Fruit fly (Drosophila melanogaster) Kc167 (cell line): ENCODE data around the gene RpL7.

Experiments
- Myc ChIP-seq: fragments of >200 bp; optimal IDR thresholded peaks from 2 replicates; lab custom pipeline; 2017; ENCODE audit warnings: missing external identifiers
- Sin3A ChIP-seq: fragments of >200 bp; optimal IDR thresholded peaks from 2 replicates; lab custom pipeline; 2018; ENCODE audit warnings: missing external identifiers
- h ChIP-seq: fragments of >200 bp; optimal IDR thresholded peaks from 3 replicates; lab custom pipeline; 2018; ENCODE audit warnings: missing external identifiers
- insv ChIP-seq: fragments of >200 bp; optimal IDR thresholded peaks from 3 replicates; lab custom pipeline; 2018; ENCODE audit warnings: missing external identifiers
- psq ChIP-seq: fragments of >200 bp; optimal IDR thresholded peaks from 2 replicates; lab custom pipeline; 2017; ENCODE audit warnings: missing external identifiers
- ttk ChIP-seq: sonication (Bioruptor generic); optimal IDR thresholded peaks from 2 replicates; lab custom pipeline; 2017; ENCODE audit warnings: missing external identifiers

The RpL7 gene

dm6 chr2L:10210631-10211557 lies 10.1 kb downstream of the RpL7 start, which contains the start of the genes CG5727 and ath:
Gene CG5727 (minus strand): TSS chr2L:10210681.
Gene ath (plus strand): TSS chr2L:10211143.
- TF ChIP-seq Sin3A (lab: Kevin White, UChicago) (no peak), insv (lab: Kevin White, UChicago) (no peak), Myc (no peak), psq (lab: Kevin White, UChicago) (no peak), h (lab: Kevin White, UChicago) (no peak), ttk (lab: Kevin White, UChicago) (no peak)

DNA sequence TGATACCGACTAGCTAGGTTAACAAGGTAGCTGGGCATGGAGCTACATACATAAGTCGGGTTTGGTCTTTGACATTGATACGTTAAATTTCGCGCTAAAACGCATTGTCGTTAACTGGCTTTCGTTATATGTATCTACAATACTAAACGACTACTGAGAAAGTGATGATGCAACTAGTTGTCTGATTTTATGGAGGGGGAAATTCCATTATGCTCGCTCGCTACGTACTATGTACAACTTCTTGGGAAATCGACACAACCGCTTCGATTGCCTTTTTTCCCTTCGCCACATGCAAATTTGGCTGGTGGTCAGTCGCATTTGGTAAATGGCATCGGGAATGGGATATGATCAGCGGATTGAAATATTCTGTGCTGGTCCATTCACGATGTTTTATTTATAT lies 19.2 kb downstream of the RpL7 start:
- no peak for TF ChIP-seq insv (lab: Kevin White, UChicago)
- no peak for TF ChIP-seq Myc
- TF ChIP-seq h (lab: Kevin White, UChicago) = no peak
- no peak for TF ChIP-seq ttk (lab: Kevin White, UChicago)
- no peak for TF ChIP-seq Sin3A (lab: Kevin White, UChicago)
- TF ChIP-seq psq (lab: Kevin White, UChicago) = no peak

- TF ChIP-seq Sin3A (lab: Kevin White, UChicago) (no peak), Myc (no peak), insv (lab: Kevin White, UChicago) (no peak), h (lab: Kevin White, UChicago) (no peak), ttk (lab: Kevin White, UChicago) (no peak), psq (lab: Kevin White, UChicago) (no peak)
Measured at dm6 chr2L:10220501-10221386, 19.9 kb downstream of the RpL7 start, which contains the start of the genes Npc1a and Prosalpha6. Gene Npc1a (minus strand): TSS chr2L:10221216. Gene Prosalpha6 (plus strand): TSS chr2L:10221351.

dm6 chr2L:10221387-10221705 lies 20.5 kb downstream of the RpL7 start:
- no peak for TF ChIP-seq Sin3A (lab: Kevin White, UChicago)
- no peak for TF ChIP-seq insv (lab: Kevin White, UChicago)
- no peak for TF ChIP-seq psq (lab: Kevin White, UChicago)
- TF ChIP-seq ttk (lab: Kevin White, UChicago) = no peak
- no peak for TF ChIP-seq Myc
- no peak for TF ChIP-seq h (lab: Kevin White, UChicago)

DNA sequence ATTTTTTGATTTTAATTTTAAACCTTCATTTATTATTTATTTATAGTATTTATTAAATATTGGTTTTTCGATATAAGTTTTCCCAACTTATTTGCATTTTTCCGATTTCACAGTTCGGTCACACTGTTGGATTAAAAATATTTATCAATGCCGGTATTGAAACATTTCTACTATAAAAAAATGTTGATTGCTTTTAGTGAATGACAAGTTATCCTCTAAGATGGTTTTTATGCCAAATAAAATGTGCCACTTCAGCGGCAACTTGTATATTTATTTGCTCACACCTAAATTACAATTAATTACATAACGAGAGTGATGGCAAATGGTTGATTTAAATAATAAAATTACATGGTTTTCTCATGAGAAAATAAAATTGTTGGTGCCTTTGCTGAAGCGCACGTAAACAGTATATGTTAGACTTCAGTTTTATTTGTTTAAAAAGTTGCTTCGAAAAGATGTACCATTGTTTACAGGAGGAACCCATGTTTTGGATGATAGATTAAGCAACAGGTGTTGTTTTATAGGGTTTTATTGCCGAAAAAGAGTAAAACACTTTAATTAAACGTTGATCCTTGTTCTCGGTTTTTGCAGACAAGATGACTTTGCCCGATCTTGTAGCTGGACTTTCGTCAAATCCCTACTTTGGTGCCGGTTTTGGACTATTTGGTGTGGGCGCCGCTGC lies 21.9 kb downstream of the RpL7 start, which contains the start of gene Bcs1:
Gene Bcs1 (plus strand): TSS at position 108 of the 682 bp plus-strand sequence.
- no peak for TF ChIP-seq h (lab: Kevin White, UChicago)
- no peak for TF ChIP-seq ttk (lab: Kevin White, UChicago)
- no peak for TF ChIP-seq Sin3A (lab: Kevin White, UChicago)
- TF ChIP-seq psq (lab: Kevin White, UChicago) = no peak
- TF ChIP-seq Myc = no peak
- TF ChIP-seq insv (lab: Kevin White, UChicago) = no peak

DNA sequence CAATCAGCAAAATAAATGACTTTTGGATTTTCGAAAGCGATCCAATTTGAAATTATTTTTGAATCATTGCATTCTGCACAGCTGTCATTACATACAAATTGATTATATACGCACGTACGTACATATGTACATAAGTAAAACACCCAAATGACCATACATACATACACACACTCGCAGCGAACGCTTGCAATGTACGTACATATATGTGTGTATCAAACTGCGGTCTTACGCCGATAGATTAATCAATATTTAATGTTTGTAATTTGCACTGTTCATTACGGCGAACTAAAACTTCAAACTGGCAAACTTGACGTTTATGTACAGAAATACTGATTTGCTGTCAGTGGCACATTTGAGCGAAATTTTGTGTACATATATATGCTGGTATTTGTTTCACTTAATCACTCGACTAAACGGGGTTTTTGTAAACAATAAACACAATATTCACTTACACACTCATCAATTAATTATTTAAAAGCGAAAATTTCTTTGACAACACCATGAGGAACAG lies 25.5 kb downstream of the RpL7 start:
- TF ChIP-seq insv (lab: Kevin White, UChicago) = no peak
- no peak for TF ChIP-seq h (lab: Kevin White, UChicago)
- no peak for TF ChIP-seq Sin3A (lab: Kevin White, UChicago)
- TF ChIP-seq Myc = no peak
- no peak for TF ChIP-seq psq (lab: Kevin White, UChicago)

DNA sequence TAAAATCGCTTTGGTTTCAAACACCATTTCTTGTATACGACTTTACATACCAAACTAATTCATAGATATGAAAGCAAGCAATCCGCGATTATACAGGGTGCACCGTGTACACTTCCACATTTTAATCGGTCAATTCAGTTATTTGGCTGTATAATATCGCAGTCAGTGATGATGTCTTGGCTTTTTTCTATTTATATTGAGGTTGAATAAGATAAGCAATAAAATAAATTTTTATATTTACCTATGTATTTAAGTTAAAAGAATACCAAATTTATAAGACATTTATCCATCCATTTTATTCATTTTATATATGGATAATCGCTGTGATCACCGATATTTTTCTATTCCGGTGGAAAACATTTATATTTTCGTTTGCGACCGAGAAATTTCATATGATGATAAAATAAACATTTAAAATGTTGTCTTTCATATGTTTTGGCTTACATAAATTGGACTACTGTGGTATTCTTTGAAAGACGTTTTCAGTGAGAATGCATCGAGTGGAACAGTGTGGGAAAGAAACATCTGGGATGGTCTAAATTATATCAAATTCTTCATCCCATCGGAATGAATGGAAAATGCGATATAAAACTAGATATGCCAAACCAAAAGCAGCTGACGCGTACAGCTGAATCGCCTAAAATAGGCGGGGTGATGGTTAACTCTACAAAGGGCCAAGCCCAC lies 26.1 kb downstream of the RpL7 start, which contains the start of gene CG5708:
Gene CG5708 (minus strand): TSS at position 85 of the 684 bp plus-strand sequence.
- TF ChIP-seq Myc (no peak), insv (lab: Kevin White, UChicago) (no peak), Sin3A (lab: Kevin White, UChicago) (no peak), ttk (lab: Kevin White, UChicago) (no peak), h (lab: Kevin White, UChicago) (no peak), psq (lab: Kevin White, UChicago) (no peak)

DNA sequence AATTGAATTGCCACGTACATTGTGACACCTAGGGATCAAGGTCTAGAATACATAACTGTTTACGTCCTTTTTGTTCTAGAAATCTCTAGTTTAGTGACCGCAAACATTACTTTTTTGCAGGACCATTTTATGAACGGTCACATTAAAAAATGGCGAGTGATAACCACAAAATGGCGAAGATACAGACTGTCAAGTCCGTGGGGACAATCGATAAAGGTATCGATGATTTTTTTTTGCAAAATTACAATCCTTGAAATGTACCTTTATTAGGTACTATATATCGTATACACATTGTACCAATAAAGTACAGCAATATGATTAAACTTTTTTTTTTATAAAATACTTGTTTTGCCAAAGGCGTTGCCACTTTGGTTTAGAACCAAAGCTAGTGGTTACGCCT lies 29.7 kb downstream of the RpL7 start:
- TF ChIP-seq ttk (lab: Kevin White, UChicago) (no peak), psq (lab: Kevin White, UChicago) (no peak), h (lab: Kevin White, UChicago) (no peak), Myc (no peak), insv (lab: Kevin White, UChicago) (no peak), Sin3A (lab: Kevin White, UChicago) (no peak)

DNA sequence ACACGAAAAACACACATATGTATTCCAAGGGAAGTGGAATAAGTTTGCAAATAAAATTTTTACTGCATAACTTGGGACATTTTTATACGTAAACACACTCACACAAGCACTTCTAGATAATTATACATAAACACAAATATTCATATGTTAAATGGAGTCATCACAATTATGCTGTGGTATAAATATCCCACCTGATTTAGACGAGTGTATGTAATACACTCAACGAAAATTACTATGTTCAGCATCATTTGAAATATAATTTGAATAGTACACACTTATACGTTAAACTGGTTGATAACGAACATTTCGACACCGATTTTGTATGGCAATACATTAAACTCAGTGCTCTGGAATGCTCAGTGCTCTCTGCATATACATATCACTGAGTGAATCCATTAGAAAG lies 30.3 kb downstream of the RpL7 start:
- TF ChIP-seq Sin3A (lab: Kevin White, UChicago) (no peak), h (lab: Kevin White, UChicago) (no peak)

- TF ChIP-seq insv (lab: Kevin White, UChicago) = no peak
Measured at dm6 chr2L:10231510-10231909, 30.7 kb downstream of the RpL7 start, which contains the start of gene ova. Gene ova (minus strand): TSS chr2L:10231692.
